Fruit fly (Drosophila melanogaster) whole organism, adult: ENCODE data around the gene Atg13.

ENCODE experiments used
- CG11617 ChIP-seq: fragments of 200-800 bp; sonication (Bioruptor generic); optimal IDR thresholded peaks from 2 replicates; lab custom pipeline; 2017; ENCODE audit warnings: mild to moderate bottlenecking, missing biosample characterization, missing genetic modification reagents, missing genetic modification characterization
- CG12768 ChIP-seq: fragments of 200-800 bp; sonication (Bioruptor generic); optimal IDR thresholded peaks from 2 replicates; lab custom pipeline; 2017; ENCODE audit warnings: missing biosample characterization, missing genetic modification characterization, mild to moderate bottlenecking, moderate library complexity, missing genetic modification reagents
- CG14711 ChIP-seq: fragments of 200-800 bp; sonication (Bioruptor generic); optimal IDR thresholded peaks from 2 replicates; lab custom pipeline; 2018; ENCODE audit warnings: missing biosample characterization, mild to moderate bottlenecking, missing genetic modification characterization, moderate library complexity
- CG1620 ChIP-seq: fragments of 200-800 bp; sonication (Bioruptor generic); optimal IDR thresholded peaks from 2 replicates; lab custom pipeline; 2016; ENCODE audit warnings: missing biosample characterization, missing genetic modification characterization
- CG33017 ChIP-seq: fragments of 200-800 bp; sonication (Bioruptor generic); optimal IDR thresholded peaks from 2 replicates; lab custom pipeline; 2018; ENCODE audit warnings: missing biosample characterization, mild to moderate bottlenecking, missing genetic modification characterization, moderate library complexity
- CG5204 ChIP-seq: fragments of 200-800 bp; sonication (Bioruptor generic); optimal IDR thresholded peaks from 2 replicates; lab custom pipeline; 2016; ENCODE audit warnings: missing biosample characterization, missing genetic modification characterization
- CG7045 ChIP-seq: fragments of 200-800 bp; sonication (Bioruptor generic); optimal IDR thresholded peaks from 2 replicates; lab custom pipeline; 2017; ENCODE audit warnings: missing biosample characterization, mild to moderate bottlenecking, missing genetic modification characterization
- CG7101 ChIP-seq: fragments of 200-800 bp; sonication (Bioruptor generic); optimal IDR thresholded peaks from 2 replicates; lab custom pipeline; 2018; ENCODE audit warnings: missing biosample characterization, mild to moderate bottlenecking, missing genetic modification characterization, moderate library complexity
- Clk ChIP-seq: fragments of 200-800 bp; sonication (Bioruptor generic); optimal IDR thresholded peaks from 2 replicates; lab custom pipeline; 2017; ENCODE audit warnings: missing biosample characterization, missing genetic modification characterization
- Crg-1 ChIP-seq: fragments of 200-800 bp; sonication (Bioruptor generic); optimal IDR thresholded peaks from 2 replicates; lab custom pipeline; 2016; ENCODE audit warnings: missing biosample characterization, missing genetic modification characterization
- Hr96 ChIP-seq: fragments of 200-800 bp; sonication (Bioruptor generic); optimal IDR thresholded peaks from 2 replicates; lab custom pipeline; 2016; ENCODE audit warnings: missing biosample characterization, missing genetic modification characterization
- Mnt ChIP-seq: fragments of 200-800 bp; sonication (Bioruptor generic); optimal IDR thresholded peaks from 2 replicates; lab custom pipeline; 2016; ENCODE audit warnings: missing biosample characterization, mild to moderate bottlenecking, missing genetic modification characterization
- bab1 ChIP-seq: fragments of 200-800 bp; sonication (Bioruptor generic); optimal IDR thresholded peaks from 3 replicates; lab custom pipeline; 2019; ENCODE audit warnings: missing biosample characterization, mild to moderate bottlenecking, missing genetic modification characterization, moderate library complexity
- cic ChIP-seq: fragments of 200-800 bp; sonication (Bioruptor generic); optimal IDR thresholded peaks from 2 replicates; lab custom pipeline; 2017; ENCODE audit warnings: missing biosample characterization, mild to moderate bottlenecking, missing genetic modification characterization, moderate library complexity
- cnc ChIP-seq, 2 experiments: fragments of >200 bp; optimal IDR thresholded peaks; 2 replicates each; lab custom pipeline; 2017
- kay ChIP-seq: fragments of 200-800 bp; sonication (Bioruptor generic); peaks from one replicate; lab custom pipeline; 2016; ENCODE audit warnings: missing biosample characterization, missing genetic modification characterization, borderline replicate concordance
- ovo ChIP-seq: fragments of 200-800 bp; sonication (Bioruptor generic); optimal IDR thresholded peaks from 2 replicates; lab custom pipeline; 2016; ENCODE audit warnings: missing biosample characterization, missing genetic modification characterization
- pad ChIP-seq: fragments of 200-800 bp; sonication (Bioruptor generic); optimal IDR thresholded peaks from 3 replicates; lab custom pipeline; 2017; ENCODE audit warnings: missing biosample characterization, missing genetic modification characterization, mild to moderate bottlenecking, moderate library complexity, missing genetic modification reagents
- tj ChIP-seq: fragments of 200-800 bp; sonication (Bioruptor generic); optimal IDR thresholded peaks from 3 replicates; lab custom pipeline; 2017; ENCODE audit warnings: missing biosample characterization, mild to moderate bottlenecking, missing genetic modification characterization, moderate library complexity
- toe ChIP-seq: fragments of 200-800 bp; sonication (Bioruptor generic); optimal IDR thresholded peaks from 2 replicates; lab custom pipeline; 2016; ENCODE audit warnings: missing biosample characterization, missing genetic modification characterization

Gene Atg13

DNA sequence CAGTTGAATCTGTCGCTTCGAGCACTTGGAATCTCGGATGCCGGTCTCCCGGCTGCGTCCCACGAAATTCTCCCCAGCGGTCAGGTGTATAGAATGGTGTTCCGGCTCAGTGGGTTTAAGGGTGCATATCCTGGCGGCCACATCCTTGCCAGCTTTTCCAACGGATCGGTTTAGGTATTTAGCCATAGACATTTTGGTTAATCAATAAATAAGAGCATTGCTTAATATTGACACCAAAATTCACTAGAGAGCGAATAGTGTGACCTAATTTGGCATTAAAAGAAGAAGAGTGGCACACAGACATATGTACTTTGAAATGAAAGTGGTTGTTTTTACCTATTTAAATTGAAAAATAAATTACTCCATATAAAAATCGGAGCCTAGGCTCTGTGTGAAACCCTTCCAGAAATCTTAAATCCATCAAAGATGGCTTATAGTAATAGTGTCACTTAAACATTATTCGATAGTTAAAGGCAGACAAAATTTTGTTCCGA is 6.3 kb upstream of the Atg13 start, which contains the start of the genes PNKP and COX7AL:
PNKP (minus strand) TSS at position 266 of the 494 bp plus-strand sequence.
COX7AL (plus strand) TSS at position 419 of the 494 bp plus-strand sequence.
- no peak for TF ChIP-seq toe
- no peak for TF ChIP-seq CG12768 (GFP tag; lab: Kevin White, UChicago)
- TF ChIP-seq CG5204, result no peak
- no peak for TF ChIP-seq CG14711 (tag; lab: Kevin White, UChicago)

DNA sequence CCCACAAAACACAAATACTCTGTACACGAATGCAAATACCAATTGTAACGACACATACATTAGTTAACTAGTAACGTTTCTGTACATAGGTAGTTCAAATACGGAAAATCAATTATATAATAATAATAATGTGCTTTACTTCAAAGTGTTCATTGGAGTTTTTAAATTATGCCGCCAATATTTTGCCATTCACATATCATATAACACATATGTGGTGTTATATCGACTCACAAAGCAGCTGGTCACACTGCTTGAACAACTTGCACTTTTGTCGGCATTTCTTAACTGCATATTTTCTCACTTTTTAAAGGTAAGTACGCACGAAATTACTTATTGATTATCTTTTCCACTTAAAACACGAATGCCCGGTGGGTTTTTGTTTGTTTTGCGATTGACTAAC is 5.4 kb upstream of the Atg13 start, which contains the start of gene DppIII:
DppIII (plus strand) TSS at position 227 of the 400 bp plus-strand sequence.
- TF ChIP-seq pad (GFP tag; lab: Kevin White, UChicago) (no peak), CG1620 (GFP tag; lab: Kevin White, UChicago) (no peak), CG11617 (GFP tag; lab: Kevin White, UChicago) (no peak), cnc (optimal IDR thresholded peaks at IDR 0.05; lab: Kevin White, UChicago) (peak in 1 of 2 experiments; percentile 40), CG33017 (tag; lab: Kevin White, UChicago) (no peak)

DNA sequence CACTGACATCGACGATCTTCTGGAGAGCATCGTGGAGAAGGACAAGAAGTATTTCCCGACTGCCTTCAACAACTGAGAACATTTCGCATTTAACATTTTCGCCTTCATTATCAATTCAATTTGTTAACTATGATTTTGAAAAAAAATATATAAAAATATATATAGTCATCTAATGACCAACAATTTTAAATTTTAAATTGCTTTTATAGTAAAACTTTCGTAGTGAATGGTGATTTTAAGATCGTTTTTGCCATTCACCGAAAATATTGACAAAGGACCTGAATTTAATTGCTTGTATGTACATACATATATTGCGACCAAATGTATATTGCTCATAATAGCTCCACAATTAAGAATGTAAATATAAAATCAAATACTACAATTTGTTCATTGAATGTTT is 2.3 kb upstream of the Atg13 start, which contains the start of gene CG7352:
CG7352 (plus strand) TSS at position 301 of the 400 bp plus-strand sequence.
- no peak for TF ChIP-seq CG7045 (GFP tag; lab: Kevin White, UChicago)
- no peak for TF ChIP-seq Clk (GFP tag; lab: Kevin White, UChicago)
- no peak for TF ChIP-seq CG1620 (GFP tag; lab: Kevin White, UChicago)
- no peak for TF ChIP-seq cnc (optimal IDR thresholded peaks at IDR 0.05; lab: Kevin White, UChicago)
- TF ChIP-seq CG7101 (tag; lab: Kevin White, UChicago), result no peak
- no peak for TF ChIP-seq bab1 (GFP tag; lab: Kevin White, UChicago)
- no peak for TF ChIP-seq toe
- TF ChIP-seq CG33017 (tag; lab: Kevin White, UChicago), result no peak
- no peak for TF ChIP-seq pad (GFP tag; lab: Kevin White, UChicago)
- no peak for TF ChIP-seq kay (GFP tag; lab: Kevin White, UChicago)
- TF ChIP-seq Hr96 (GFP tag; lab: Kevin White, UChicago), result no peak
- TF ChIP-seq CG11617 (GFP tag; lab: Kevin White, UChicago), result no peak
- TF ChIP-seq CG12768 (GFP tag; lab: Kevin White, UChicago), result no peak
- no peak for TF ChIP-seq CG14711 (tag; lab: Kevin White, UChicago)

DNA sequence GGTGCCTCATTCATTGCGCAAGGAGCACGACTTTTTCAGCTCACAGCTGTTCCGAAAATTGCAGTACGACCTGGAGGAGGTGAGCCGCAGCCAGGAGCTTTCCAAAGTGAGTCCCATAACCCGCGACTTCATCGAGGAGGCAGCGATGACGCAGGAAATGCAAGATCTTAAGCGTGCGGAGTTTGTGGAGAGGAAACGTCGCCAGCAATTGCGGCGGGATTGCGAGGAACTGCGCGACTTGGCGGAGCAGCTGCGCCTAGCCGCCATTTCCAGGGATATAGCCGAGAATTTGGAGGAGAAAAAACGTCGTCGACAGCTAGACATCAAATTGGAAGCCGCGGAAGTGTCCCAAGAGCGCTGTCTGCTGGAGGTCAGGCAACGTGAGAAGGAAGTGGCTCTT is 1.8 kb upstream of the Atg13 start:
- TF ChIP-seq CG1620 (GFP tag; lab: Kevin White, UChicago), result no peak
- TF ChIP-seq bab1 (GFP tag; lab: Kevin White, UChicago), result no peak
- TF ChIP-seq ovo (GFP tag; lab: Kevin White, UChicago), result no peak
- no peak for TF ChIP-seq Clk (GFP tag; lab: Kevin White, UChicago)
- no peak for TF ChIP-seq Hr96 (GFP tag; lab: Kevin White, UChicago)
- TF ChIP-seq cnc (optimal IDR thresholded peaks at IDR 0.05; lab: Kevin White, UChicago), result no peak
- no peak for TF ChIP-seq Crg-1
- no peak for TF ChIP-seq Mnt
- TF ChIP-seq pad (GFP tag; lab: Kevin White, UChicago), result no peak
- no peak for TF ChIP-seq CG12768 (GFP tag; lab: Kevin White, UChicago)
- TF ChIP-seq CG33017 (tag; lab: Kevin White, UChicago), result no peak
- no peak for TF ChIP-seq CG5204
- TF ChIP-seq CG11617 (GFP tag; lab: Kevin White, UChicago), result no peak
- TF ChIP-seq cic (GFP tag; lab: Kevin White, UChicago), result no peak
- TF ChIP-seq toe, result no peak
- no peak for TF ChIP-seq kay (GFP tag; lab: Kevin White, UChicago)
- no peak for TF ChIP-seq CG14711 (tag; lab: Kevin White, UChicago)
- TF ChIP-seq CG7101 (tag; lab: Kevin White, UChicago), result no peak

DNA sequence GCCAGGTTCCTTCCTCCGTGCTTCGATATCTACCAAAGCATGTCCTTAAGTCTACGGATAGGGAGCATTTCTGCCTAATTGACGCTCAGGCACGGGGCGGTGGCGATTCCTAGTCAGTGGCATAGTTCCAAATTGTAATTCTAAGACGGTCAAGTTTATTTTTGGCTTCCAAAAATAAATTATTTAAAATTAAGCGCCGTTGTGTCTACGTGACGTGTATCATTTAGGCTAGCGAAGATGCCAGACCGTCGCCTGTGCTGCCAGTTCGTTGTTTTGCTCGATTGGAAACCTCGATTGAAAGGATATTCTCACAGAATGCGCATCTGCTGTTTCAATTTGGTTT is 538 bp upstream of the Atg13 start:
- TF ChIP-seq cnc (optimal IDR thresholded peaks at IDR 0.05; lab: Kevin White, UChicago) (no peak), cic (GFP tag; lab: Kevin White, UChicago) (no peak), Crg-1 (no peak), Clk (GFP tag; lab: Kevin White, UChicago) (no peak), CG12768 (GFP tag; lab: Kevin White, UChicago) (no peak), ovo (GFP tag; lab: Kevin White, UChicago) (no peak), CG7101 (tag; lab: Kevin White, UChicago) (no peak), CG14711 (tag; lab: Kevin White, UChicago) (no peak)

DNA sequence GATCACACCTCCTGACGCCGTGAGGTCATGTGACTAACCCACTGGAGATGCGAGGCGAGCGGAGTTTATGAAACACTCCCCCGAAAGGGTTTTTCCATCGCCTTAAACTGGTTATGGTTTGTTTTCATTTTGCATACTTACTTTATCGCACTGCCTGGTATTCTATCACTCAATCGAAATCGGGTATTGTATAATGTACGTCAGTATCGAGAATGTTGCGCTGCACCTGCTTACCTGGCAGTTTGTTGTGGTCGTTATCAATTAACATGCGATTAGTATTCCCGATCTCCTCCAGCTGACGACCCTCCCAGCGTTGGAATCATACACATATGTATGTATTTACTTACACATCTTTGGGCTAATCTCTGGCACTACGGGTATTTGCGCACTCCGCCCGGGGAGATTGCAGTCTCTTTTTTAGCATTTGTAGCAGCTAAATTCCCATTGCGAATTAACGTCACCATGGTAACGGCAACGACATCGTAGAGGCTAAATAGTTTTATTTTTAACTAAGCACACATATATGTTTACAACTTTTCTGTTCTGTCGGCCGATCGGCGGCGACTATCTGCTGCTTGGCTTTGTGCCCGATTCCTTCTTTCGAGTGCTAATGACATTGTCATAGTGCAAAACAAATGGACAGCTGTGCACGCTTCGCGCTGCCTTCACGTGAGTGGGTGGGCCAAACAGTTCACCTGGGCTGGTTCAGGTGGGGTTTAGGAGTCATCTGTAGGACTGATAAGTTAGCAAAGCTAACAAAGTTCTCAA is 3.5 kb downstream of the Atg13 start:
- TF ChIP-seq Hr96 (GFP tag; lab: Kevin White, UChicago), result no peak
- TF ChIP-seq Clk (GFP tag; lab: Kevin White, UChicago), result no peak
- no peak for TF ChIP-seq CG11617 (GFP tag; lab: Kevin White, UChicago)
- TF ChIP-seq tj (GFP tag; lab: Kevin White, UChicago), result peak; percentile 62
- TF ChIP-seq Mnt, result peak; percentile 51
- no peak for TF ChIP-seq CG7101 (tag; lab: Kevin White, UChicago)
- TF ChIP-seq cic (GFP tag; lab: Kevin White, UChicago), result peak; percentile 92
- peak; percentile 40 for TF ChIP-seq toe
- no peak for TF ChIP-seq CG33017 (tag; lab: Kevin White, UChicago)
- no peak for TF ChIP-seq CG14711 (tag; lab: Kevin White, UChicago)
- TF ChIP-seq ovo (GFP tag; lab: Kevin White, UChicago), result no peak
- no peak for TF ChIP-seq bab1 (GFP tag; lab: Kevin White, UChicago)
- no peak for TF ChIP-seq CG5204
- no peak for TF ChIP-seq CG1620 (GFP tag; lab: Kevin White, UChicago)
- TF ChIP-seq Crg-1, result no peak
- no peak for TF ChIP-seq pad (GFP tag; lab: Kevin White, UChicago)
- peak; percentile 43 for TF ChIP-seq CG12768 (GFP tag; lab: Kevin White, UChicago)
- TF ChIP-seq CG7045 (GFP tag; lab: Kevin White, UChicago), result no peak
- peak; percentile 92 for TF ChIP-seq kay (GFP tag; lab: Kevin White, UChicago)
- no peak for TF ChIP-seq cnc (optimal IDR thresholded peaks at IDR 0.05; lab: Kevin White, UChicago)
